Worm (Caenorhabditis elegans) whole organism, L4/young adult: ENCODE data around the gene F46F5.14.
"Not testable (repeated sequence)": the region's sequence is repeated elsewhere in the genome, so short reads cannot be mapped to it uniquely, and the experiment has no call there.

Experiments
- W03F9.2 ChIP-seq: fragments of 150-350 bp; optimal IDR thresholded peaks from 2 replicates; lab custom pipeline; 2014; ENCODE audit warnings: missing biosample characterization, missing genetic modification characterization
- dao-5 ChIP-seq: sonication (generic microtip); optimal IDR thresholded peaks from 2 replicates; lab custom pipeline; 2016; ENCODE audit warnings: missing genotype, missing genetic modification characterization, moderate library complexity, missing compliant biosample characterization
- him-1 ChIP-seq: sonication (generic microtip); optimal IDR thresholded peaks from 2 replicates; lab custom pipeline; 2016; ENCODE audit warnings: missing genotype, missing genetic modification reagents, missing genetic modification characterization, missing compliant biosample characterization

DNA sequence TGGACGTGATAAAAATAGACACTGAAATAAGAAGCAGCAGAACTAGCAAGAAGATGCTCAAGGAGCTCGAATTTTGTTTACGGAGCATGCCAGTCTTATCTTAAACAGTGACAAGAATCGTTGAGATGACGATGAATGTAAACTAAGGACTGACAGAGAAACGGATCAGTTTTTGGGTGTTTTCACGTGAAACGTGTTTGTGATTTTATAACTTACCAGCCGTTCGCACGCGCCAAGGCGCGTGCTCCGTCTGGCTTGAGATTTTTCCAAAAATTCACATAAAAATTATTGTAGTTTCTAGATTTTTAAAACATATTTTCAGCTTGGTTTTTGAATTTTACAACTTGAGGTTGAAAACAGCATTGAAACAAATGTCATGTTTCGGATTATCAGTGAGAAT is 50.8 kb downstream of the F46F5.14 start, which contains the start of gene F28A10.5:
- TF ChIP-seq dao-5 (tag; lab: Kevin White, UChicago); him-1; W03F9.2 (tag; lab: Kevin White, UChicago): not testable (repeated sequence)
